Fruit fly (Drosophila melanogaster) whole organism, embryonic: ENCODE results near the gene fbl.

Source experiments
- ATbp ChIP-seq: fragments of 200-800 bp; sonication (Bioruptor generic); optimal IDR thresholded peaks from 2 replicates; lab custom pipeline; 2017; ENCODE audit warnings: missing biosample characterization, mild to moderate bottlenecking, missing genetic modification characterization, missing genetic modification reagents
- Abd-B ChIP-seq: fragments of 200-800 bp; sonication (Bioruptor generic); optimal IDR thresholded peaks from 2 replicates; lab custom pipeline; 2018; ENCODE audit warnings: missing biosample characterization, mild to moderate bottlenecking, missing genetic modification characterization, moderate library complexity
- BEAF-32 ChIP-seq: fragments of 200-800 bp; sonication (Bioruptor generic); optimal IDR thresholded peaks from 3 replicates; lab custom pipeline; 2017; ENCODE audit warnings: missing biosample characterization, missing genetic modification characterization, mild to moderate bottlenecking, moderate library complexity, missing genetic modification reagents
- Bgb ChIP-seq: fragments of 200-800 bp; sonication (Bioruptor generic); IDR thresholded peaks from 2 replicates; pipeline ENCODE4 v1.3.6; 2022; ENCODE audit warnings: missing biosample characterization, missing genetic modification characterization; ENCODE audit not compliant: partially characterized antibody
- CG10979 ChIP-seq: fragments of 200-800 bp; sonication (Bioruptor generic); optimal IDR thresholded peaks from 2 replicates; lab custom pipeline; 2018; ENCODE audit warnings: missing biosample characterization, mild to moderate bottlenecking, missing genetic modification characterization, moderate library complexity
- CG11247 ChIP-seq: fragments of 200-800 bp; sonication (Bioruptor generic); IDR thresholded peaks from 2 replicates; pipeline ENCODE4 v1.3.6; 2022; ENCODE audit warnings: missing biosample characterization, missing genetic modification characterization
- CG11696 ChIP-seq: fragments of 200-800 bp; sonication (Bioruptor generic); IDR thresholded peaks from 2 replicates; pipeline ENCODE4 v1.3.6; 2022; ENCODE audit warnings: missing biosample characterization, missing genetic modification characterization
- CG12659 ChIP-seq: fragments of 200-800 bp; sonication (Bioruptor generic); optimal IDR thresholded peaks from 3 replicates; lab custom pipeline; 2017; ENCODE audit warnings: mild to moderate bottlenecking, missing biosample characterization, missing genetic modification reagents, missing genetic modification characterization
- CG13123 ChIP-seq: fragments of 200-800 bp; sonication (Bioruptor generic); optimal IDR thresholded peaks from 2 replicates; lab custom pipeline; 2016; ENCODE audit warnings: missing biosample characterization, missing genetic modification characterization
- CG13424 ChIP-seq: fragments of 200-800 bp; sonication (Bioruptor generic); optimal IDR thresholded peaks from 2 replicates; lab custom pipeline; 2019; ENCODE audit warnings: missing biosample characterization, mild to moderate bottlenecking, missing genetic modification characterization, moderate library complexity
- CG15073 ChIP-seq: fragments of 200-800 bp; sonication (Bioruptor generic); optimal IDR thresholded peaks from 2 replicates; lab custom pipeline; 2016; ENCODE audit warnings: missing biosample characterization, missing genetic modification characterization
- CG15479 ChIP-seq: fragments of 200-800 bp; sonication (Bioruptor generic); optimal IDR thresholded peaks from 3 replicates; lab custom pipeline; 2019; ENCODE audit warnings: missing biosample characterization, mild to moderate bottlenecking, missing genetic modification characterization, moderate library complexity
- CG1603 ChIP-seq: fragments of 200-800 bp; sonication (Bioruptor generic); optimal IDR thresholded peaks from 2 replicates; lab custom pipeline; 2019; ENCODE audit warnings: missing biosample characterization, mild to moderate bottlenecking, missing genetic modification characterization, moderate library complexity
- CG18011 ChIP-seq: fragments of 200-800 bp; sonication (Bioruptor generic); optimal IDR thresholded peaks from 2 replicates; lab custom pipeline; 2017; ENCODE audit warnings: missing biosample characterization, missing genetic modification characterization, mild to moderate bottlenecking, moderate library complexity, missing genotype
- CG18764 ChIP-seq: fragments of 200-800 bp; sonication (Bioruptor generic); optimal IDR thresholded peaks from 3 replicates; lab custom pipeline; 2016; ENCODE audit warnings: missing biosample characterization, missing genetic modification characterization
- CG31388 ChIP-seq: fragments of 200-800 bp; sonication (Bioruptor generic); optimal IDR thresholded peaks from 2 replicates; lab custom pipeline; 2016; ENCODE audit warnings: missing biosample characterization, missing genetic modification characterization
- CG31441 ChIP-seq: fragments of 200-800 bp; sonication (Bioruptor generic); IDR thresholded peaks from 2 replicates; pipeline ENCODE4 v1.3.6; 2022; ENCODE audit warnings: missing biosample characterization, missing genetic modification characterization
- CG4617 ChIP-seq: fragments of 200-800 bp; sonication (Bioruptor generic); optimal IDR thresholded peaks from 3 replicates; lab custom pipeline; 2016; ENCODE audit warnings: missing biosample characterization, missing genetic modification characterization, borderline replicate concordance
- CG4707 ChIP-seq: fragments of 200-800 bp; sonication (Bioruptor generic); optimal IDR thresholded peaks from 2 replicates; lab custom pipeline; 2018; ENCODE audit warnings: missing biosample characterization, mild to moderate bottlenecking, missing genetic modification characterization, moderate library complexity
- CG6765 ChIP-seq: fragments of 200-800 bp; sonication (Bioruptor generic); optimal IDR thresholded peaks from 3 replicates; lab custom pipeline; 2017; ENCODE audit warnings: missing biosample characterization, mild to moderate bottlenecking, missing genetic modification characterization
- CG8281 ChIP-seq: fragments of 200-800 bp; sonication (Bioruptor generic); optimal IDR thresholded peaks from 2 replicates; lab custom pipeline; 2018; ENCODE audit warnings: missing biosample characterization, mild to moderate bottlenecking, missing genetic modification characterization, moderate library complexity
- Chrac-16 ChIP-seq: fragments of 200-800 bp; sonication (Bioruptor generic); optimal IDR thresholded peaks from 3 replicates; lab custom pipeline; 2016; ENCODE audit warnings: missing biosample characterization, missing genetic modification characterization
- Dad ChIP-seq: fragments of 200-800 bp; sonication (Bioruptor generic); optimal IDR thresholded peaks from 3 replicates; lab custom pipeline; 2016; ENCODE audit warnings: missing biosample characterization, missing genetic modification characterization
- Dbx ChIP-seq: fragments of 200-800 bp; sonication (Bioruptor generic); IDR thresholded peaks from 3 replicates; pipeline ENCODE4 v1.3.6; 2022; ENCODE audit warnings: missing biosample characterization, missing genetic modification characterization
- Dp ChIP-seq: fragments of 200-800 bp; sonication (Bioruptor generic); optimal IDR thresholded peaks from 2 replicates; lab custom pipeline; 2018; ENCODE audit warnings: missing biosample characterization, mild to moderate bottlenecking, missing genetic modification characterization, moderate library complexity
- ERR ChIP-seq: fragments of 200-800 bp; sonication (Bioruptor generic); optimal IDR thresholded peaks from 2 replicates; lab custom pipeline; 2016; ENCODE audit warnings: missing biosample characterization, missing genetic modification characterization
- HmgD ChIP-seq: fragments of 200-800 bp; sonication (Bioruptor generic); optimal IDR thresholded peaks from 3 replicates; lab custom pipeline; 2016; ENCODE audit warnings: missing biosample characterization, missing genetic modification characterization
- Hr51 ChIP-seq, 2 experiments: fragments of 200-800 bp; sonication (Bioruptor generic); optimal IDR thresholded peaks; 2 replicates in 1 of 2; 3 replicates in 1 of 2; lab custom pipeline; 2016 to 2018; ENCODE audit warnings: missing biosample characterization in 2 of 2, missing genetic modification characterization in 2 of 2, mild to moderate bottlenecking in 1 of 2, moderate library complexity in 1 of 2
- Jarid2 ChIP-seq: fragments of 200-800 bp; sonication (Bioruptor generic); optimal IDR thresholded peaks from 3 replicates; lab custom pipeline; 2017; ENCODE audit warnings: mild to moderate bottlenecking, missing biosample characterization, missing genetic modification reagents, missing genetic modification characterization
- Lim3 ChIP-seq: fragments of 200-800 bp; sonication (Bioruptor generic); IDR thresholded peaks from 2 replicates; pipeline ENCODE4 v1.3.6; 2022; ENCODE audit warnings: missing biosample characterization, missing genetic modification characterization
- Optix ChIP-seq: fragments of 200-800 bp; sonication (Bioruptor generic); IDR thresholded peaks from 3 replicates; pipeline ENCODE4 v1.3.6; 2022; ENCODE audit warnings: missing biosample characterization, missing genetic modification characterization
- PHDP ChIP-seq: fragments of 200-800 bp; sonication (Bioruptor generic); optimal IDR thresholded peaks from 3 replicates; lab custom pipeline; 2018; ENCODE audit warnings: missing biosample characterization, mild to moderate bottlenecking, missing genetic modification characterization, moderate library complexity
- Trl ChIP-seq, 3 experiments: fragments of >200 bp in 2 of 3; fragments of 200-800 bp in 1 of 3; sonication (Bioruptor generic) in 1 of 3; optimal IDR thresholded peaks; 2 replicates in 1 of 3; 3 replicates in 2 of 3; lab custom pipeline; 2016 to 2017; ENCODE audit warnings: missing biosample characterization in 1 of 3, missing genetic modification characterization in 1 of 3
- Xrp1 ChIP-seq: fragments of 200-800 bp; sonication (Bioruptor generic); IDR thresholded peaks from 2 replicates; pipeline ENCODE4 v1.3.6; 2022; ENCODE audit warnings: missing biosample characterization, missing genetic modification characterization
- YL-1 ChIP-seq: fragments of 200-800 bp; sonication (Bioruptor generic); optimal IDR thresholded peaks from 3 replicates; lab custom pipeline; 2017; ENCODE audit warnings: missing biosample characterization, mild to moderate bottlenecking, missing genetic modification characterization
- ab ChIP-seq: fragments of 200-800 bp; sonication (Bioruptor generic); optimal IDR thresholded peaks from 2 replicates; lab custom pipeline; 2016; ENCODE audit warnings: missing biosample characterization, missing genetic modification characterization
- caup ChIP-seq: fragments of 200-800 bp; sonication (Bioruptor generic); optimal IDR thresholded peaks from 3 replicates; lab custom pipeline; 2017; ENCODE audit warnings: missing biosample characterization, mild to moderate bottlenecking, missing genetic modification characterization, moderate library complexity; ENCODE audit not compliant: severe bottlenecking
- chn ChIP-seq: fragments of 200-800 bp; sonication (Bioruptor generic); optimal IDR thresholded peaks from 2 replicates; lab custom pipeline; 2016; ENCODE audit warnings: missing biosample characterization, missing genetic modification characterization
- corto ChIP-seq: fragments of 200-800 bp; sonication (Bioruptor generic); optimal IDR thresholded peaks from 2 replicates; lab custom pipeline; 2016; ENCODE audit warnings: missing biosample characterization, mild to moderate bottlenecking, missing genetic modification characterization, moderate library complexity
- dmrt99B ChIP-seq: fragments of 200-800 bp; sonication (Bioruptor generic); optimal IDR thresholded peaks from 2 replicates; lab custom pipeline; 2018; ENCODE audit warnings: missing biosample characterization, mild to moderate bottlenecking, missing genetic modification characterization, moderate library complexity
- dpn ChIP-seq, 2 experiments: fragments of 200-800 bp; sonication (Bioruptor generic); optimal IDR thresholded peaks; 3 replicates each; lab custom pipeline; 2016; ENCODE audit warnings: missing biosample characterization in 2 of 2, missing genetic modification characterization in 2 of 2
- luna ChIP-seq: fragments of 200-800 bp; sonication (Bioruptor generic); optimal IDR thresholded peaks from 2 replicates; lab custom pipeline; 2016; ENCODE audit warnings: missing biosample characterization, missing genetic modification characterization
- nau ChIP-seq: fragments of 200-800 bp; sonication (Bioruptor generic); optimal IDR thresholded peaks from 3 replicates; lab custom pipeline; 2017; ENCODE audit warnings: missing biosample characterization, mild to moderate bottlenecking, missing genetic modification characterization, missing genetic modification reagents
- pum ChIP-seq: fragments of 200-800 bp; sonication (Bioruptor generic); optimal IDR thresholded peaks from 2 replicates; lab custom pipeline; 2016; ENCODE audit warnings: missing biosample characterization, missing genetic modification characterization
- sd ChIP-seq: fragments of 200-800 bp; sonication (Bioruptor generic); optimal IDR thresholded peaks from 3 replicates; lab custom pipeline; 2018; ENCODE audit warnings: missing biosample characterization, mild to moderate bottlenecking, missing genetic modification characterization, moderate library complexity
- sr ChIP-seq: fragments of 200-800 bp; sonication (Bioruptor generic); IDR thresholded peaks from 3 replicates; pipeline ENCODE4 v1.3.6; 2022; ENCODE audit warnings: missing biosample characterization, missing genetic modification characterization
- tgo ChIP-seq: fragments of 200-800 bp; sonication (Bioruptor generic); IDR thresholded peaks from 3 replicates; pipeline ENCODE4 v1.3.6; 2022; ENCODE audit warnings: missing biosample characterization, missing genetic modification characterization
- wdn ChIP-seq: fragments of 200-800 bp; sonication (Bioruptor generic); IDR thresholded peaks from 2 replicates; pipeline ENCODE4 v1.3.6; 2022; ENCODE audit warnings: missing biosample characterization, missing genetic modification characterization

The fbl gene

DNA sequence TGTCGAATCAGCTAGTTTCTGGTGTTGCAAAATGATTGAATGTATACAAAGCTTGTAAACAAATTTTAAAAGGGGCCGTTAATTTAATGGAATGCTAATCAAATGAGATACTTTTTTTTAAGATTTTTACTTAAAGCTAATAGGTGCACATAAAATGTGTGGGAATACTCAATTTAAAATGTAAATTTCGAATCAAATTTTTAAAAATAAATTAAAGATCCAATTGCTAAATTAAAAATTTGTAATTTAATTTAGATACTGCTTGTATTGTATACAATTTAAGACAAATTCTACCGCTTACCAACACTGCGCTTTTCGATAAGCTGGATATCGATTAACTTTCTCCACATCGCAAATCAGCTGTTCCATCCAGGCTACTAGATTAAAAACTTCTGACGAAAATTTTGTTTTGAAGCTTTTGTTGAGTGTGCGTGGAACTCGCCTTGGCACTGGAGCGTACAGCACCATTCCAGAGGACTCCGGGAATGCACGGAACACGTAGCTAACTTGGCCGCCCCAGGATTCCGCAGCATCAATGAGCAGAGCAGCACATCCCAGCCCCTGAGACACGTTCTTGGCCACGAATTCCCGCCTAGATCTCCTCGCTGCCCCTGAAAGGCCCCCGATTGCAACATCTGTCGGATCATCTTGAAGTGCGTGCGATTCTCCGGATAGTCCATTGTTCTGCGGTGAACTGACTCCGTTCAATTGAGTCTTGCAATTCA is at the start of gene fbl, which contains the start of gene CG5498 (continued):
- TF ChIP-seq ab (GFP tag; lab: Kevin White, UChicago) (no peak), ERR (peak; percentile 40), Lim3 (GFP tag; lab: Robert Waterston, UW) (no peak), tgo (peak; percentile 27; the same call in 1 of the 3 replicates), CG18764 (GFP tag; lab: Kevin White, UChicago) (peak; percentile 39), CG4707 (no peak), luna (GFP tag; lab: Kevin White, UChicago) (no peak), Xrp1 (peak; percentile 54; the same call in 1 of the 2 replicates), CG1603 (tag; lab: Kevin White, UChicago) (peak; percentile 4), CG31441 (peak; percentile 66), Dad (peak; percentile 38), dmrt99B (peak; percentile 62), Dbx (peak; percentile 67), CG10979 (peak; percentile 52), CG15073 (GFP tag; lab: Kevin White, UChicago) (peak; percentile 24), dpn (GFP tag; optimal IDR thresholded peaks at IDR 0.05; lab: Kevin White, UChicago) (peak; percentile 50 to 73), CG11696 (GFP tag; lab: Robert Waterston, UW) (no peak), CG11247 (GFP tag; lab: Robert Waterston, UW) (0 out of 2 replicates have a peak, but pooled peaks have one; percentile 22), corto (GFP tag; lab: Kevin White, UChicago) (peak; percentile 38), caup (GFP tag; lab: Kevin White, UChicago) (peak; percentile 50), Dp (GFP tag; lab: Kevin White, UChicago) (peak; percentile 38), BEAF-32 (peak; percentile 57), CG6765 (GFP tag; lab: Kevin White, UChicago) (peak; percentile 52), YL-1 (peak; percentile 13), PHDP (peak; percentile 70), CG4617 (peak; percentile 8), sd (tag; lab: Kevin White, UChicago) (peak; percentile 84), pum (GFP tag; lab: Kevin White, UChicago) (peak; percentile 14), Hr51 (GFP tag; optimal IDR thresholded peaks at IDR 0.05; lab: Kevin White, UChicago) (peak; percentile 57 to 70), nau (GFP tag; lab: Kevin White, UChicago) (no peak), CG18011 (peak; percentile 22), chn (peak; percentile 46), CG15479 (GFP tag; lab: Kevin White, UChicago) (peak; percentile 33), CG8281 (tag; lab: Kevin White, UChicago) (peak; percentile 1), CG13123 (GFP tag; lab: Kevin White, UChicago) (peak; percentile 36), Chrac-16 (peak; percentile 64), HmgD (GFP tag; lab: Kevin White, UChicago) (no peak), sr (GFP tag; lab: Robert Waterston, UW) (no peak), CG31388 (GFP tag; lab: Kevin White, UChicago) (peak; percentile 9), wdn (GFP tag; lab: Robert Waterston, UW) (no peak), Bgb (no peak), CG13424 (tag; lab: Kevin White, UChicago) (peak; percentile 69), Abd-B (GFP tag; lab: Kevin White, UChicago) (no peak), Optix (GFP tag; lab: Robert Waterston, UW) (no peak), Jarid2 (GFP tag; lab: Kevin White, UChicago) (no peak), CG12659 (GFP tag; lab: Kevin White, UChicago) (peak; percentile 76), Trl (optimal IDR thresholded peaks at IDR 0.05; lab: Kevin White, UChicago) (no peak), Trl (GFP tag; optimal IDR thresholded peaks at IDR 0.05; lab: Kevin White, UChicago) (peak; percentile 59), ATbp (no peak)
